Fruit fly (Drosophila melanogaster) whole organism, prepupa: ENCODE results near the gene CG3081.

Experiments used
- Blimp-1 ChIP-seq: fragments of 200-800 bp; sonication (Bioruptor generic); optimal IDR thresholded peaks from 3 replicates; lab custom pipeline; 2017; ENCODE audit warnings: missing biosample characterization, missing genetic modification characterization, mild to moderate bottlenecking, moderate library complexity, missing genetic modification reagents
- CG10631 ChIP-seq: fragments of 200-800 bp; sonication (Bioruptor generic); optimal IDR thresholded peaks from 2 replicates; lab custom pipeline; 2016; ENCODE audit warnings: missing biosample characterization, missing genetic modification characterization
- CG11294 ChIP-seq: fragments of 200-800 bp; sonication (Bioruptor generic); IDR thresholded peaks from 2 replicates; pipeline ENCODE4 v1.3.6; 2022; ENCODE audit warnings: missing biosample characterization, missing genetic modification characterization
- CG11762 ChIP-seq: fragments of 200-800 bp; sonication (Bioruptor generic); optimal IDR thresholded peaks from 3 replicates; lab custom pipeline; 2016; ENCODE audit warnings: missing biosample characterization, missing genetic modification characterization; ENCODE audit not compliant: insufficient read depth
- CG11902 ChIP-seq: fragments of 200-800 bp; sonication (Bioruptor generic); optimal IDR thresholded peaks from 3 replicates; lab custom pipeline; 2016; ENCODE audit warnings: missing biosample characterization, missing genetic modification characterization
- CG15336 ChIP-seq: fragments of 200-800 bp; sonication (Bioruptor generic); IDR thresholded peaks from 2 replicates; pipeline ENCODE4 v1.3.6; 2022; ENCODE audit warnings: missing biosample characterization, missing genetic modification characterization
- CG3032 ChIP-seq: fragments of 200-800 bp; optimal IDR thresholded peaks from 2 replicates; lab custom pipeline; 2019; ENCODE audit warnings: missing biosample characterization, mild to moderate bottlenecking, missing genetic modification characterization, moderate library complexity
- CG31627 ChIP-seq: fragments of 200-800 bp; sonication (Bioruptor generic); optimal IDR thresholded peaks from 3 replicates; lab custom pipeline; 2016; ENCODE audit warnings: missing biosample characterization, missing genetic modification characterization
- CG32006 ChIP-seq: fragments of 200-800 bp; sonication (Bioruptor generic); optimal IDR thresholded peaks from 3 replicates; lab custom pipeline; 2017; ENCODE audit warnings: missing biosample characterization, mild to moderate bottlenecking, missing genetic modification characterization
- CG34406 ChIP-seq: fragments of 200-800 bp; sonication (Bioruptor generic); optimal IDR thresholded peaks from 3 replicates; lab custom pipeline; 2016; ENCODE audit warnings: missing biosample characterization, missing genetic modification characterization
- CG3919 ChIP-seq: fragments of 200-800 bp; sonication (Bioruptor generic); optimal IDR thresholded peaks from 3 replicates; lab custom pipeline; 2016; ENCODE audit warnings: missing biosample characterization, missing genetic modification characterization
- CG6163 ChIP-seq: fragments of 200-800 bp; sonication (Bioruptor generic); IDR thresholded peaks from 3 replicates; pipeline ENCODE4 v1.3.6; 2022; ENCODE audit warnings: missing biosample characterization, missing genetic modification characterization
- CG6276 ChIP-seq: fragments of 200-800 bp; sonication (Bioruptor generic); optimal IDR thresholded peaks from 2 replicates; lab custom pipeline; 2017; ENCODE audit warnings: missing biosample characterization, mild to moderate bottlenecking, missing genetic modification characterization
- CG6792 ChIP-seq: fragments of 200-800 bp; sonication (Bioruptor generic); optimal IDR thresholded peaks from 3 replicates; lab custom pipeline; 2016; ENCODE audit warnings: missing biosample characterization, missing genetic modification characterization
- CG6854 ChIP-seq: fragments of 200-800 bp; sonication (Bioruptor generic); optimal IDR thresholded peaks from 2 replicates; lab custom pipeline; 2017; ENCODE audit warnings: missing biosample characterization, mild to moderate bottlenecking, missing genetic modification characterization
- CG7368 ChIP-seq: fragments of 200-800 bp; sonication (Bioruptor generic); optimal IDR thresholded peaks from 3 replicates; lab custom pipeline; 2016; ENCODE audit warnings: missing biosample characterization, missing genetic modification characterization
- CG8119 ChIP-seq: fragments of 200-800 bp; sonication (Bioruptor generic); IDR thresholded peaks from 3 replicates; pipeline ENCODE4 v1.3.6; 2022; ENCODE audit warnings: missing biosample characterization, missing genetic modification characterization
- CG8632 ChIP-seq: fragments of 200-800 bp; sonication (Bioruptor generic); optimal IDR thresholded peaks from 3 replicates; lab custom pipeline; 2016; ENCODE audit warnings: missing biosample characterization, missing genetic modification characterization
- CG9139 ChIP-seq: fragments of 200-800 bp; sonication (Bioruptor generic); optimal IDR thresholded peaks from 3 replicates; lab custom pipeline; 2017; ENCODE audit warnings: missing biosample characterization, mild to moderate bottlenecking, missing genetic modification characterization
- Eip78C ChIP-seq: fragments of 200-800 bp; sonication (Bioruptor generic); peaks from one replicate; lab custom pipeline; 2016; ENCODE audit warnings: missing biosample characterization, missing genetic modification characterization
- Eip93F ChIP-seq: fragments of 200-800 bp; sonication (Bioruptor generic); optimal IDR thresholded peaks from 2 replicates; lab custom pipeline; 2016; ENCODE audit warnings: missing biosample characterization, mild to moderate bottlenecking, missing genetic modification characterization
- Hr38 ChIP-seq: sonication (Bioruptor generic); optimal IDR thresholded peaks from 2 replicates; lab custom pipeline; 2016; ENCODE audit warnings: missing biosample characterization, missing genetic modification characterization
- Hr39 ChIP-seq: fragments of 200-800 bp; sonication (Bioruptor generic); optimal IDR thresholded peaks from 2 replicates; lab custom pipeline; 2016; ENCODE audit warnings: missing biosample characterization, missing genetic modification characterization
- Lpt ChIP-seq: fragments of 200-800 bp; sonication (Bioruptor generic); optimal IDR thresholded peaks from 3 replicates; lab custom pipeline; 2016; ENCODE audit warnings: missing biosample characterization, missing genetic modification characterization
- OdsH ChIP-seq: fragments of 200-800 bp; sonication (Bioruptor generic); optimal IDR thresholded peaks from 3 replicates; lab custom pipeline; 2016; ENCODE audit warnings: missing biosample characterization, missing genetic modification characterization
- Sox102F ChIP-seq: fragments of 200-800 bp; sonication (Bioruptor generic); optimal IDR thresholded peaks from 2 replicates; lab custom pipeline; 2016; ENCODE audit warnings: missing biosample characterization, mild to moderate bottlenecking, missing genetic modification characterization
- Sox15 ChIP-seq: fragments of 200-800 bp; sonication (Bioruptor generic); optimal IDR thresholded peaks from 3 replicates; lab custom pipeline; 2016; ENCODE audit warnings: missing biosample characterization, missing genetic modification characterization
- acj6 ChIP-seq: fragments of 200-800 bp; sonication (Bioruptor generic); optimal IDR thresholded peaks from 3 replicates; lab custom pipeline; 2016; ENCODE audit warnings: missing biosample characterization, missing genetic modification characterization
- cyc ChIP-seq: fragments of 200-800 bp; sonication (Bioruptor generic); optimal IDR thresholded peaks from 3 replicates; lab custom pipeline; 2016; ENCODE audit warnings: missing biosample characterization, missing genetic modification characterization
- dsx ChIP-seq: fragments of 200-800 bp; optimal IDR thresholded peaks from 3 replicates; lab custom pipeline; 2019; ENCODE audit warnings: missing biosample characterization, mild to moderate bottlenecking, missing genetic modification characterization, moderate library complexity; ENCODE audit not compliant: poor library complexity, severe bottlenecking
- eg ChIP-seq: fragments of 200-800 bp; sonication (Bioruptor generic); IDR thresholded peaks from 3 replicates; pipeline ENCODE4 v1.3.6; 2022; ENCODE audit warnings: missing biosample characterization, missing genetic modification characterization
- esn ChIP-seq: fragments of 200-800 bp; sonication (Bioruptor generic); optimal IDR thresholded peaks from 2 replicates; lab custom pipeline; 2016; ENCODE audit warnings: missing biosample characterization, mild to moderate bottlenecking, missing genetic modification characterization, moderate library complexity
- fd59A ChIP-seq: fragments of 200-800 bp; sonication (Bioruptor generic); optimal IDR thresholded peaks from 2 replicates; lab custom pipeline; 2017; ENCODE audit warnings: missing biosample characterization, mild to moderate bottlenecking, missing genetic modification characterization, missing genetic modification reagents
- fkh ChIP-seq: fragments of 200-800 bp; sonication (Bioruptor generic); optimal IDR thresholded peaks from 3 replicates; lab custom pipeline; 2017; ENCODE audit warnings: missing biosample characterization, mild to moderate bottlenecking, missing genetic modification characterization, moderate library complexity
- net ChIP-seq: fragments of 200-800 bp; sonication (Bioruptor generic); optimal IDR thresholded peaks from 3 replicates; lab custom pipeline; 2016; ENCODE audit warnings: missing biosample characterization, missing genetic modification characterization
- salr ChIP-seq, 2 experiments: fragments of 200-800 bp; sonication (Bioruptor generic); optimal IDR thresholded peaks; 3 replicates each; lab custom pipeline; 2016 to 2018; ENCODE audit warnings: missing biosample characterization in 2 of 2, missing genetic modification characterization in 2 of 2, mild to moderate bottlenecking in 1 of 2
- ss ChIP-seq, 2 experiments: fragments of 200-800 bp; sonication (Bioruptor generic); optimal IDR thresholded peaks; 2 replicates in 1 of 2; 3 replicates in 1 of 2; lab custom pipeline; 2017 to 2018; ENCODE audit warnings: mild to moderate bottlenecking in 2 of 2, missing biosample characterization in 2 of 2, missing genetic modification characterization in 2 of 2, moderate library complexity in 1 of 2
- svp ChIP-seq: fragments of 200-800 bp; sonication (Bioruptor generic); peaks from one replicate; lab custom pipeline; 2016; ENCODE audit warnings: missing biosample characterization, missing genetic modification characterization
- vri ChIP-seq: fragments of 200-800 bp; sonication (Bioruptor generic); optimal IDR thresholded peaks from 3 replicates; lab custom pipeline; 2016; ENCODE audit warnings: missing biosample characterization, mild to moderate bottlenecking, missing genetic modification characterization

Gene CG3081

dm6 chrX:4679813-4680381 lies 36.1 kb upstream of the CG3081 start (continued):
- peak; percentile 78 for TF ChIP-seq CG15336 (GFP tag; lab: Robert Waterston, UW)
- peak; percentile 71 for TF ChIP-seq eg (GFP tag; lab: Robert Waterston, UW)
- TF ChIP-seq CG9139 (GFP tag; lab: Kevin White, UChicago) = no peak
- peak; percentile 57 for TF ChIP-seq Sox102F (GFP tag; lab: Kevin White, UChicago)
- peak; percentile 46 for TF ChIP-seq CG3032
- no peak for TF ChIP-seq dsx (GFP tag; lab: Kevin White, UChicago)
- peak; percentile 41 for TF ChIP-seq CG11762 (GFP tag; lab: Kevin White, UChicago)
- TF ChIP-seq CG11902 (GFP tag; lab: Kevin White, UChicago) = no peak
- no peak for TF ChIP-seq CG11294 (GFP tag; lab: Robert Waterston, UW)
- TF ChIP-seq Hr39 (GFP tag; lab: Kevin White, UChicago) = peak; percentile 67
- TF ChIP-seq esn (GFP tag; lab: Kevin White, UChicago) = peak; percentile 75
- TF ChIP-seq Eip93F = no peak
- TF ChIP-seq CG6163 (GFP tag; lab: Robert Waterston, UW) = peak; percentile 64; the same call in 2 of the 3 replicates
- TF ChIP-seq OdsH (GFP tag; lab: Kevin White, UChicago) = peak; percentile 62
- peak; percentile 67 for TF ChIP-seq CG32006 (GFP tag; lab: Kevin White, UChicago)
- no peak for TF ChIP-seq fkh
- peak; percentile 61 for TF ChIP-seq CG3919 (GFP tag; lab: Kevin White, UChicago)
- TF ChIP-seq CG6276 (GFP tag; lab: Kevin White, UChicago) = peak; percentile 55
- TF ChIP-seq CG6854 (GFP tag; lab: Kevin White, UChicago) = no peak

- TF ChIP-seq CG8119 (GFP tag; lab: Robert Waterston, UW) = 0 out of 3 replicates have a peak, but pooled peaks have one; percentile 19
- TF ChIP-seq fkh = peak; percentile 7
- no peak for TF ChIP-seq ss (GFP tag; optimal IDR thresholded peaks at IDR 0.05; lab: Kevin White, UChicago)
- peak; percentile 19 for TF ChIP-seq CG32006 (GFP tag; lab: Kevin White, UChicago)
- TF ChIP-seq Eip78C = peak; percentile 59
Measured at dm6 chrX:4678913-4679812, 35.4 kb upstream of the CG3081 start, which contains the start of gene fzr. Gene fzr (minus strand): TSS chrX:4679537.

DNA sequence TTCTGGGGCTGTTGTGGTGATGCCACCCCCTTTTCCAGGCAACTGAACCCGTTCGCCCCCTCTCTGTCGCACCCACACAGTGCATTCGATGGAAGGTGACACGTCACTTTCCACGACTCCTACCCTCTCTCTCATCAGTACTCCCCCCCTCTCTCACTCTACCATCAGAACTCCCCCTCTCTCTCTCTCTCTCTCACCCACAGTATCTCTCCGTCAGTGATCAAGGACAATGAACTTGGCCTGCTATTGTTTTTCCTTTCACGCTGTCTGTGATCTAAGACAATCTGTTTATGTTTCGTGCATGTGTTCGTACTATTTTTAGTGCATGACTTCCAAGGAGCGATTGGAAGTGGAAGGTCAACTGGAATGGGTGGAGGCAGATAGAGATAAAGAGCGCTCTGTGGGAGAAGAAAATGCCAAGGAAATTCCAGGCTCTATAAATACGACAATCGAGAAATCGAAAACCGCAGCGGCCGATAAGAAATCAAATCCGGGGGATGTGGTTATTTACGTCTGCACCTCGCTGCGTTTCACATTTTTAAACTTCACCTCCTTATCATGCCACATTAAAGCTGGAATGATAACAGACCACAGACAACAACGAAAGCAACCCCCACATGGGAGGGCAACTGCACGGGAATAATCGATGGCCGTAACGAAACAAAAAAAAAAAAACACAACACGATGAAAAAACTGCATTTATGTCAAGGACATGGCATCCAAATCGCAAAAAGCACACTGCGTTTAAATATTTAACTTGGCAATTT lies 34.5 kb upstream of the CG3081 start:
- TF ChIP-seq Sox15 (GFP tag; lab: Kevin White, UChicago) = no peak
- no peak for TF ChIP-seq CG3032
- no peak for TF ChIP-seq CG31627 (GFP tag; lab: Kevin White, UChicago)
- peak; percentile 95 for TF ChIP-seq svp (GFP tag; lab: Kevin White, UChicago)
- TF ChIP-seq Lpt (GFP tag; lab: Kevin White, UChicago) = no peak

DNA sequence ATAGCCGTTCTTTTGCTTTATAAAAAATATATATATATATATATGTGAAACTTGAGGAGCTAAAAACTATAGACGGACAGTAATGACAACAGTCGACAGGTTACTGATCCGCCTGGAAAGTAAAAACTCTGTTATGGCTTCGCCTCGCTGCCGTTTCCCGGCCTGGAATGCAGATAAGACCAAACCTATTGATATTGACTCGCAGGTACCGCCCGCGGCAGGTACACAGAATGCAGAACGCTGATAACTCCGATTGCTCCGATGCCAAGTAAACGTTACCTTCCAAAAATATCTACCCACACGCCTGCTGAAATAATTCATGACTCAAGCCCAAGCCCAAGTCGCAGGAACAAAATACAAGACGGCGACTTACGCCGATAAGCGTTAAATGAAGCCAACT lies 33.6 kb upstream of the CG3081 start:
- TF ChIP-seq eg (GFP tag; lab: Robert Waterston, UW) (0 out of 3 replicates have a peak, but pooled peaks have one; percentile 21), ss (GFP tag; optimal IDR thresholded peaks at IDR 0.05; lab: Kevin White, UChicago) (peak in 1 of 2 experiments; percentile 55), fkh (no peak), Hr38 (GFP tag; lab: Kevin White, UChicago) (no peak), CG6792 (peak; percentile 5), CG3919 (GFP tag; lab: Kevin White, UChicago) (no peak), Blimp-1 (peak; percentile 33), CG10631 (GFP tag; lab: Kevin White, UChicago) (peak; percentile 27), svp (GFP tag; lab: Kevin White, UChicago) (peak; percentile 52), CG31627 (GFP tag; lab: Kevin White, UChicago) (no peak), CG8119 (GFP tag; lab: Robert Waterston, UW) (no peak), CG34406 (GFP tag; lab: Kevin White, UChicago) (peak; percentile 11), Hr39 (GFP tag; lab: Kevin White, UChicago) (no peak), salr (GFP tag; optimal IDR thresholded peaks at IDR 0.05; lab: Kevin White, UChicago) (no peak), CG11294 (GFP tag; lab: Robert Waterston, UW) (no peak), vri (GFP tag; lab: Kevin White, UChicago) (peak; percentile 59), fd59A (no peak), CG8632 (GFP tag; lab: Kevin White, UChicago) (no peak), cyc (no peak), CG32006 (GFP tag; lab: Kevin White, UChicago) (no peak), CG3032 (no peak), esn (GFP tag; lab: Kevin White, UChicago) (peak; percentile 30), CG7368 (GFP tag; lab: Kevin White, UChicago) (no peak), net (peak; percentile 12), acj6 (no peak)
